Fruit fly (Drosophila melanogaster): Measurements from ENCODE around the gene CG2260.

dm6 chrX:8128133-8128532 is 7.2 kb upstream of the CG2260 start:
- TF ChIP-seq vfl (GFP tag; optimal IDR thresholded peaks at IDR 0.05) (no peak), CG14710 (tag; optimal IDR thresholded peaks at IDR 0.05) (no peak), Vsx1 (GFP tag; optimal IDR thresholded peaks at IDR 0.05) (no peak), Hey (tag; optimal IDR thresholded peaks at IDR 0.05) (no peak), odd (GFP tag; optimal IDR thresholded peaks at IDR 0.05) (no peak), CG31224 (GFP tag; IDR thresholded peaks at IDR 0.05) (no peak), da (GFP tag; optimal IDR thresholded peaks at IDR 0.05) (no peak), lab (GFP tag; optimal IDR thresholded peaks at IDR 0.05) (no peak), NFAT (GFP tag; IDR thresholded peaks at IDR 0.05) (no peak), CG13296 (GFP tag; optimal IDR thresholded peaks at IDR 0.05) (no peak), pum (GFP tag; optimal IDR thresholded peaks at IDR 0.05) (no peak), psq (GFP tag; optimal IDR thresholded peaks at IDR 0.05) (no peak)

Measured in whole organism, embryonic.